Worm (Caenorhabditis elegans) whole organism, early embryonic: ENCODE data around the gene Y119D3B.12.

Experiments used
- F13C5.2 ChIP-seq: sonication (generic microtip); optimal IDR thresholded peaks from 2 replicates; lab custom pipeline; 2017; ENCODE audit warnings: mild to moderate bottlenecking, missing genetic modification characterization, inconsistent platforms, missing compliant biosample characterization
- ama-1 ChIP-seq: fragments of 150-350 bp; optimal IDR thresholded peaks from 2 replicates; lab custom pipeline; 2014
- ceh-13 ChIP-seq: fragments of 200-800 bp; sonication (Bioruptor generic); optimal IDR thresholded peaks from 2 replicates; lab custom pipeline; 2018; ENCODE audit warnings: mild to moderate bottlenecking, missing genetic modification characterization, missing compliant biosample characterization
- ceh-36 ChIP-seq: sonication (generic microtip); optimal IDR thresholded peaks from 2 replicates; lab custom pipeline; 2016; ENCODE audit warnings: missing genetic modification characterization, inconsistent platforms, missing compliant biosample characterization
- hmg-4 ChIP-seq: fragments of 200-800 bp; sonication (Bioruptor generic); optimal IDR thresholded peaks from 2 replicates; lab custom pipeline; 2018; ENCODE audit warnings: mild to moderate bottlenecking, missing genetic modification characterization, missing compliant biosample characterization
- sea-1 ChIP-seq: fragments of 200-800 bp; sonication (Bioruptor generic); conservative IDR thresholded peaks from 2 replicates; pipeline ENCODE4 v1.3.6; 2022; ENCODE audit warnings: missing genetic modification characterization, missing compliant biosample characterization
- tbx-11 ChIP-seq: fragments of 200-800 bp; sonication (Bioruptor generic); IDR thresholded peaks from 2 replicates; pipeline ENCODE4 v1.3.6; 2022; ENCODE audit warnings: missing genetic modification characterization, missing compliant biosample characterization
- tbx-37 ChIP-seq: fragments of 200-800 bp; sonication (Bioruptor generic); conservative IDR thresholded peaks from 2 replicates; pipeline ENCODE4 v1.3.6; 2022; ENCODE audit warnings: missing genetic modification reagents, missing genetic modification characterization, missing compliant biosample characterization
- tra-4 ChIP-seq: sonication (generic microtip); optimal IDR thresholded peaks from 2 replicates; lab custom pipeline; 2017; ENCODE audit warnings: missing genetic modification characterization, missing compliant biosample characterization

ce11 chrIII:1205421-1205820 is 3.1 kb downstream of the Y119D3B.12 start:
- TF ChIP-seq tbx-11 (GFP tag; lab: Robert Waterston, UW) (no peak), ama-1 (lab: Kevin White, UChicago) (no peak), F13C5.2 (tag; lab: Kevin White, UChicago) (no peak), ceh-13 (GFP tag; lab: Kevin White, UChicago) (no peak), tra-4 (tag; lab: Kevin White, UChicago) (no peak), tbx-37 (no peak), hmg-4 (GFP tag; lab: Kevin White, UChicago) (no peak), ceh-36 (no peak), sea-1 (GFP tag; lab: Robert Waterston, UW) (no peak)
